Fruit fly (Drosophila melanogaster): ENCODE measurements around the gene CG14230.

Gene CG14230

dm6 chrX:19748014-19748413, 44.0 kb downstream of the CG14230 start, which contains the start of gene Alr:
Gene Alr (plus strand): TSS chrX:19748314.
- TF ChIP-seq Hr78 (GFP tag; optimal IDR thresholded peaks at IDR 0.05) = no peak
- no peak for TF ChIP-seq CrebA (GFP tag; optimal IDR thresholded peaks at IDR 0.05; ENCODE audit: borderline replicate concordance)
- TF ChIP-seq br (GFP tag; optimal IDR thresholded peaks at IDR 0.05) = no peak
- TF ChIP-seq dsf (GFP tag; optimal IDR thresholded peaks at IDR 0.05; ENCODE audit: borderline replicate concordance) = no peak
- TF ChIP-seq Dif (GFP tag; optimal IDR thresholded peaks at IDR 0.05; ENCODE audit: partially characterized antibody) = no peak
- TF ChIP-seq woc (GFP tag; optimal IDR thresholded peaks at IDR 0.05) = no peak
- TF ChIP-seq usp (GFP tag; optimal IDR thresholded peaks at IDR 0.05) = no peak
- no peak for TF ChIP-seq pan (optimal IDR thresholded peaks at IDR 0.05)
- TF ChIP-seq HLH106 (tag; optimal IDR thresholded peaks at IDR 0.05) = no peak
- no peak for TF ChIP-seq Vsx2 (GFP tag; optimal IDR thresholded peaks at IDR 0.05; ENCODE audit: partially characterized antibody)
- TF ChIP-seq brk (GFP tag; optimal IDR thresholded peaks at IDR 0.05) = no peak
- TF ChIP-seq OdsH (GFP tag; optimal IDR thresholded peaks at IDR 0.05) = no peak
- TF ChIP-seq sv (GFP tag; optimal IDR thresholded peaks at IDR 0.05) = no peak

DNA sequence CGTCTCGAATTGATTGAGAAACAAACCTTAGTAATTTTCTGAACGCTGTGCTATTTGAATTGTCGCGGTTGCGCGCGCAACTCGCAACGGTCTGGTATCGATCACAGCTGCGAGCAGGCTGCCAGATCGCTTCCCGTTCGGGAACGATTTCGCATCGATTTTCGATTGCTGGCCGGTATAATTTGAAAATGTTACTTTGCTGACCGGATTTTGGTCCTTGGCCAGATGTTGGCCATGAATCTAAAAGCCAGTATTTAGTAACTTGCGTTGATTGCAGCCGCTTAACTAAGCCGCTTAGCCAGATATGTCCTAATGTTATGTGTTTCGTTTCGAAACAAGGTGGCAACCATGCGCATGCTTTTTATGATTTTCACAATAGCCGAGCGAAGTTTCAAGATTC, 44.6 kb downstream of the CG14230 start:
- no peak for TF ChIP-seq Sp1 (GFP tag; optimal IDR thresholded peaks at IDR 0.05)
- peak in 1 of 2 experiments; percentile 31 for TF ChIP-seq foxo (GFP tag; optimal IDR thresholded peaks at IDR 0.05)
- TF ChIP-seq Rel (GFP tag; optimal IDR thresholded peaks at IDR 0.05) = no peak
- no peak for TF ChIP-seq Rel (tag; optimal IDR thresholded peaks at IDR 0.05)

DNA sequence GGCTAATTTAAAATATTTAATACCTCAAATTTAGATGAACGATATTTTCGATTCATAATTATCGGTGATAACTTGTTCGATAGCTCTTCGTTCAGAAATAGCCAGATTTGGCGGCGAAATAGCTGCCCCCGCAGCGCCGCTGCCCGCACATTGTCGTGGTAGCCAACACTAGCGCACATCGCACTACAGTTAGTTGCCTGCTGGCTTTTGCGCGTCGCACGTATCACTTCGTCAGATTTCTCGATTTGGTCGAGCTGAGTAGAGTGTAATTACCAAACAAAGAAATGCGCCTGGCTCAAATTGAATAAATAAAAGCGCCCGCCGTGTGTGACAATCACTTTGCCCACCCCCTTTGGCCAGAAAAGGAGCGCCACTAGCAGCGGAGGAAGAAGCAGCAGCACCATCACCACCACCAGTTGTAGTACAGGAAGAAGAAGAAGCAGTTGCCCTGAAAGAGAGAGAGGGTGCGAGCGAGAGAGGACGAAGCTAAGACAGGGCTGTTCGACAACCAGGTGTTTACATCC, 46.7 kb downstream of the CG14230 start, which contains the start of gene Abcd3:
TSS of gene Abcd3 (plus strand) at position 145 of the 524 bp plus-strand sequence.
- no peak for TF ChIP-seq sv (GFP tag; optimal IDR thresholded peaks at IDR 0.05)
- TF ChIP-seq h (GFP tag; optimal IDR thresholded peaks at IDR 0.05) = peak; percentile 28
- peak; percentile 0 for TF ChIP-seq rgr (GFP tag; optimal IDR thresholded peaks at IDR 0.05)
- peak; percentile 34 for TF ChIP-seq fru (GFP tag; optimal IDR thresholded peaks at IDR 0.05)
- no peak for TF ChIP-seq dsf (GFP tag; optimal IDR thresholded peaks at IDR 0.05; ENCODE audit: borderline replicate concordance)
- TF ChIP-seq tai (GFP tag; optimal IDR thresholded peaks at IDR 0.05) = no peak
- no peak for TF ChIP-seq Hr83 (GFP tag; optimal IDR thresholded peaks at IDR 0.05; ENCODE audit: poor library complexity, severe bottlenecking)
- no peak for TF ChIP-seq CrebA (GFP tag; optimal IDR thresholded peaks at IDR 0.05; ENCODE audit: borderline replicate concordance)
- TF ChIP-seq HLH106 (tag; optimal IDR thresholded peaks at IDR 0.05) = peak; percentile 9
- no peak for TF ChIP-seq sage (GFP tag; optimal IDR thresholded peaks at IDR 0.05)
- no peak for TF ChIP-seq Vsx2 (GFP tag; optimal IDR thresholded peaks at IDR 0.05; ENCODE audit: partially characterized antibody)
- peak; percentile 88 for TF ChIP-seq Myc (optimal IDR thresholded peaks at IDR 0.05)
- peak; percentile 27 for TF ChIP-seq br (GFP tag; optimal IDR thresholded peaks at IDR 0.05)
- TF ChIP-seq pan (optimal IDR thresholded peaks at IDR 0.05) = no peak
- TF ChIP-seq Mio (GFP tag; optimal IDR thresholded peaks at IDR 0.05) = no peak
- TF ChIP-seq brk (GFP tag; optimal IDR thresholded peaks at IDR 0.05) = no peak
- no peak for TF ChIP-seq GATAd (GFP tag; optimal IDR thresholded peaks at IDR 0.05)
- no peak for TF ChIP-seq N (GFP tag; optimal IDR thresholded peaks at IDR 0.05)
- TF ChIP-seq lola (GFP tag; optimal IDR thresholded peaks at IDR 0.05) = no peak
- TF ChIP-seq ey (GFP tag; optimal IDR thresholded peaks at IDR 0.05) = no peak
- TF ChIP-seq woc (GFP tag; optimal IDR thresholded peaks at IDR 0.05) = peak; percentile 9
- no peak for TF ChIP-seq Rel (GFP tag; optimal IDR thresholded peaks at IDR 0.05)
- peak; percentile 15 for TF ChIP-seq Rel (tag; optimal IDR thresholded peaks at IDR 0.05)
- peak; percentile 47 for TF ChIP-seq Sp1 (GFP tag; optimal IDR thresholded peaks at IDR 0.05)
- TF ChIP-seq usp (GFP tag; optimal IDR thresholded peaks at IDR 0.05) = no peak
- no peak for TF ChIP-seq Dif (GFP tag; optimal IDR thresholded peaks at IDR 0.05; ENCODE audit: partially characterized antibody)
- TF ChIP-seq CG32264 (GFP tag; optimal IDR thresholded peaks at IDR 0.05) = no peak
- no peak for TF ChIP-seq CG9705 (GFP tag; optimal IDR thresholded peaks at IDR 0.05)
- TF ChIP-seq dmrt93B (GFP tag; optimal IDR thresholded peaks at IDR 0.05) = no peak
- TF ChIP-seq OdsH (GFP tag; optimal IDR thresholded peaks at IDR 0.05) = peak; percentile 22
- TF ChIP-seq dl (GFP tag; optimal IDR thresholded peaks at IDR 0.05; ENCODE audit: insufficient read depth in 1 of 2, partially characterized antibody in 2 of 2) = no peak
- peak; percentile 7 for TF ChIP-seq psq (GFP tag; optimal IDR thresholded peaks at IDR 0.05)
- TF ChIP-seq Jra (GFP tag; optimal IDR thresholded peaks at IDR 0.05) = no peak
- TF ChIP-seq Abd-B (GFP tag; optimal IDR thresholded peaks at IDR 0.05) = no peak
- TF ChIP-seq Hr78 (GFP tag; optimal IDR thresholded peaks at IDR 0.05) = no peak
- TF ChIP-seq Hnf4 (GFP tag; optimal IDR thresholded peaks at IDR 0.05) = no peak
- TF ChIP-seq foxo (GFP tag; optimal IDR thresholded peaks at IDR 0.05) = no peak

All from whole organism, wandering third instar larva.